Worm (Caenorhabditis elegans) whole organism, late embryonic: ENCODE data around the gene aakb-1.

Experiments
- C08G9.2 ChIP-seq: sonication (generic microtip); optimal IDR thresholded peaks from 2 replicates; lab custom pipeline; 2016; ENCODE audit warnings: mild to moderate bottlenecking, missing genetic modification characterization, moderate library complexity, missing compliant biosample characterization
- C38D4.7 ChIP-seq: fragments of 200-800 bp; sonication (Bioruptor generic); optimal IDR thresholded peaks from 2 replicates; lab custom pipeline; 2018; ENCODE audit warnings: mild to moderate bottlenecking, missing genetic modification characterization, moderate library complexity, missing compliant biosample characterization
- F13H6.1 ChIP-seq: sonication (generic microtip); optimal IDR thresholded peaks from 2 replicates; lab custom pipeline; 2016; ENCODE audit warnings: missing genetic modification characterization, missing compliant biosample characterization
- K02D7.2 ChIP-seq: sonication (generic microtip); optimal IDR thresholded peaks from 2 replicates; lab custom pipeline; 2017; ENCODE audit warnings: mild to moderate bottlenecking, missing genetic modification characterization, missing compliant biosample characterization
- K09A11.1 ChIP-seq: sonication (generic microtip); optimal IDR thresholded peaks from 2 replicates; lab custom pipeline; 2017; ENCODE audit warnings: antibody characterized with exemption, mild to moderate bottlenecking, missing genetic modification characterization, missing compliant biosample characterization; ENCODE audit not compliant: insufficient read depth
- ahr-1 ChIP-seq: sonication (generic microtip); optimal IDR thresholded peaks from 2 replicates; lab custom pipeline; 2016; ENCODE audit warnings: missing genetic modification characterization, missing compliant biosample characterization
- ceh-14 ChIP-seq: sonication (generic microtip); optimal IDR thresholded peaks from 2 replicates; lab custom pipeline; 2016; ENCODE audit warnings: missing genotype, missing genetic modification characterization, missing compliant biosample characterization
- ceh-18 ChIP-seq: sonication (generic microtip); optimal IDR thresholded peaks from 2 replicates; lab custom pipeline; 2016; ENCODE audit warnings: missing genetic modification characterization, missing compliant biosample characterization
- ceh-2 ChIP-seq: sonication (generic microtip); optimal IDR thresholded peaks from 2 replicates; lab custom pipeline; 2016; ENCODE audit warnings: missing genotype, missing genetic modification characterization, missing compliant biosample characterization
- ceh-22 ChIP-seq: sonication (generic microtip); optimal IDR thresholded peaks from 2 replicates; lab custom pipeline; 2017; ENCODE audit warnings: missing biosample characterization, missing genetic modification characterization
- ceh-30 ChIP-seq: fragments of 150-350 bp; optimal IDR thresholded peaks from 2 replicates; lab custom pipeline; 2014; ENCODE audit warnings: missing biosample characterization, missing genetic modification characterization
- ceh-31 ChIP-seq: sonication (generic microtip); optimal IDR thresholded peaks from 2 replicates; lab custom pipeline; 2016; ENCODE audit warnings: missing genetic modification characterization, missing compliant biosample characterization
- ceh-34 ChIP-seq: sonication (generic microtip); optimal IDR thresholded peaks from 2 replicates; lab custom pipeline; 2016; ENCODE audit warnings: mild to moderate bottlenecking, missing genetic modification characterization, missing compliant biosample characterization
- ceh-45 ChIP-seq: fragments of 200-800 bp; sonication (Bioruptor generic); IDR thresholded peaks from 2 replicates; pipeline ENCODE4 v1.3.6; 2022; ENCODE audit warnings: missing genetic modification reagents, missing genetic modification characterization, missing compliant biosample characterization
- ceh-48 ChIP-seq: sonication (generic microtip); optimal IDR thresholded peaks from 2 replicates; lab custom pipeline; 2016; ENCODE audit warnings: missing genetic modification characterization, inconsistent platforms, missing compliant biosample characterization
- dmd-4 ChIP-seq: sonication (generic microtip); optimal IDR thresholded peaks from 2 replicates; lab custom pipeline; 2016; ENCODE audit warnings: borderline replicate concordance, missing genetic modification characterization, missing compliant biosample characterization
- dve-1 ChIP-seq: sonication (generic microtip); optimal IDR thresholded peaks from 2 replicates; lab custom pipeline; 2017; ENCODE audit warnings: antibody characterized with exemption, mild to moderate bottlenecking, missing genetic modification characterization, missing compliant biosample characterization
- elt-4 ChIP-seq: sonication (generic microtip); optimal IDR thresholded peaks from 2 replicates; lab custom pipeline; 2016; ENCODE audit warnings: missing genetic modification characterization, missing compliant biosample characterization
- fkh-10 ChIP-seq: fragments of 150-350 bp; optimal IDR thresholded peaks from 2 replicates; lab custom pipeline; 2014; ENCODE audit warnings: missing biosample characterization, missing genetic modification reagents, missing genetic modification characterization
- hlh-30 ChIP-seq: sonication (generic microtip); optimal IDR thresholded peaks from 2 replicates; lab custom pipeline; 2017; ENCODE audit warnings: antibody characterized with exemption, missing genetic modification characterization, missing compliant biosample characterization; ENCODE audit not compliant: insufficient read depth
- hlh-8 ChIP-seq: sonication (generic microtip); optimal IDR thresholded peaks from 2 replicates; lab custom pipeline; 2016; ENCODE audit warnings: missing genotype, missing genetic modification characterization, missing compliant biosample characterization
- lin-11 ChIP-seq: fragments of 200-800 bp; sonication (Bioruptor generic); optimal IDR thresholded peaks from 2 replicates; lab custom pipeline; 2018; ENCODE audit warnings: mild to moderate bottlenecking, missing genetic modification characterization, missing compliant biosample characterization
- mec-3 ChIP-seq: sonication (generic microtip); optimal IDR thresholded peaks from 2 replicates; lab custom pipeline; 2016; ENCODE audit warnings: borderline replicate concordance, missing genetic modification characterization, missing compliant biosample characterization
- nfya-1 ChIP-seq: sonication (generic microtip); optimal IDR thresholded peaks from 2 replicates; lab custom pipeline; 2017; ENCODE audit warnings: missing genetic modification characterization, mild to moderate bottlenecking, missing compliant biosample characterization, antibody characterized with exemption, moderate library complexity
- nhr-232 ChIP-seq: sonication (generic microtip); optimal IDR thresholded peaks from 2 replicates; lab custom pipeline; 2016; ENCODE audit warnings: missing genetic modification characterization, missing compliant biosample characterization
- pat-9 ChIP-seq: fragments of 200-800 bp; sonication (Bioruptor generic); optimal IDR thresholded peaks from 2 replicates; lab custom pipeline; 2018; ENCODE audit warnings: mild to moderate bottlenecking, missing genetic modification characterization, moderate library complexity, missing compliant biosample characterization
- pax-1 ChIP-seq: fragments of 150-350 bp; optimal IDR thresholded peaks from 2 replicates; lab custom pipeline; 2014; ENCODE audit warnings: missing biosample characterization, missing genetic modification characterization
- pha-4 ChIP-seq: fragments of 150-350 bp; optimal IDR thresholded peaks from 2 replicates; lab custom pipeline; 2018; ENCODE audit warnings: missing biosample characterization, missing genetic modification reagents, missing genetic modification characterization
- pros-1 ChIP-seq: fragments of 150-350 bp; optimal IDR thresholded peaks from 2 replicates; lab custom pipeline; 2014; ENCODE audit warnings: missing biosample characterization, missing genetic modification reagents, missing genetic modification characterization
- rnt-1 ChIP-seq: sonication (generic microtip); optimal IDR thresholded peaks from 2 replicates; lab custom pipeline; 2016; ENCODE audit warnings: missing genetic modification characterization, missing compliant biosample characterization
- sdc-2 ChIP-seq: sonication (generic microtip); optimal IDR thresholded peaks from 2 replicates; lab custom pipeline; 2016; ENCODE audit warnings: missing genotype, missing genetic modification characterization, missing compliant biosample characterization
- sox-2 ChIP-seq: fragments of 200-800 bp; sonication (Bioruptor generic); IDR thresholded peaks from 2 replicates; pipeline ENCODE4 v1.3.6; 2022; ENCODE audit warnings: missing genetic modification reagents, missing genetic modification characterization, missing compliant biosample characterization
- syd-9 ChIP-seq: sonication (generic microtip); optimal IDR thresholded peaks from 2 replicates; lab custom pipeline; 2016; ENCODE audit warnings: mild to moderate bottlenecking, missing genetic modification characterization, moderate library complexity, missing compliant biosample characterization
- tbx-2 ChIP-seq: sonication (generic microtip); optimal IDR thresholded peaks from 2 replicates; lab custom pipeline; 2016; ENCODE audit warnings: missing genetic modification characterization, missing compliant biosample characterization
- ttx-3 ChIP-seq: sonication (generic microtip); optimal IDR thresholded peaks from 2 replicates; lab custom pipeline; 2016; ENCODE audit warnings: missing genetic modification reagents, missing genetic modification characterization, missing compliant biosample characterization
- unc-3 ChIP-seq, 2 experiments: fragments of 200-800 bp in 1 of 2; sonication (Bioruptor generic) in 1 of 2; sonication (generic microtip) in 1 of 2; conservative IDR thresholded peaks in 1 of 2; optimal IDR thresholded peaks in 1 of 2; 2 replicates each; pipeline versions ENCODE4 v1.3.6 to Lab custom; 2016 to 2022; ENCODE audit warnings: missing compliant biosample characterization in 2 of 2, missing genetic modification characterization in 2 of 2, missing genetic modification reagents in 1 of 2
- unc-42 ChIP-seq: sonication (generic microtip); optimal IDR thresholded peaks from 2 replicates; lab custom pipeline; 2016; ENCODE audit warnings: missing genotype, missing genetic modification characterization, missing compliant biosample characterization
- unc-55 ChIP-seq: sonication (generic microtip); optimal IDR thresholded peaks from 2 replicates; lab custom pipeline; 2017; ENCODE audit warnings: missing biosample characterization, missing genetic modification reagents, missing genetic modification characterization
- unc-86 ChIP-seq: sonication (generic microtip); optimal IDR thresholded peaks from 2 replicates; lab custom pipeline; 2016; ENCODE audit warnings: missing genetic modification characterization, missing compliant biosample characterization
- zip-5 ChIP-seq: sonication (generic microtip); optimal IDR thresholded peaks from 2 replicates; lab custom pipeline; 2016; ENCODE audit warnings: missing genetic modification characterization, missing compliant biosample characterization

The aakb-1 gene

ce11 chrX:13746661-13747365, 8.8 kb upstream of the aakb-1 start, which contains the start of gene nhr-71:
TSS of gene nhr-71 (plus strand) at chrX:13747315.
- TF ChIP-seq pros-1 (no peak), tbx-2 (tag; lab: Kevin White, UChicago) (peak; percentile 31)

ce11 chrX:13747997-13748396, 7.6 kb upstream of the aakb-1 start:
- TF ChIP-seq ceh-34 (no peak), lin-11 (no peak), pax-1 (no peak), K09A11.1 (tag; lab: Kevin White, UChicago) (no peak), ceh-48 (tag; lab: Kevin White, UChicago) (no peak), ceh-22 (no peak), C38D4.7 (GFP tag; lab: Kevin White, UChicago) (no peak), syd-9 (no peak), nhr-232 (no peak), pat-9 (tag; lab: Kevin White, UChicago) (no peak), ceh-31 (tag; lab: Kevin White, UChicago) (no peak), tbx-2 (tag; lab: Kevin White, UChicago) (no peak)

ce11 chrX:13752822-13753581, 2.6 kb upstream of the aakb-1 start:
- TF ChIP-seq nfya-1 (peak; percentile 2), ceh-45 (GFP tag; lab: Robert Waterston, UW) (no peak)
- TF ChIP-seq, all 69 proteins: peak for 1

ce11 chrX:13754498-13754897, 1.1 kb upstream of the aakb-1 start:
- TF ChIP-seq C08G9.2 (tag; lab: Kevin White, UChicago) (no peak), pat-9 (tag; lab: Kevin White, UChicago) (no peak), F13H6.1 (tag; lab: Kevin White, UChicago) (no peak), rnt-1 (tag; lab: Kevin White, UChicago) (no peak), ceh-34 (no peak), hlh-8 (tag; lab: Kevin White, UChicago) (no peak), pax-1 (no peak), syd-9 (peak; percentile 3), ceh-30 (tag; lab: Kevin White, UChicago) (no peak), pha-4 (tag; lab: Kevin White, UChicago) (no peak), ceh-48 (tag; lab: Kevin White, UChicago) (no peak), dmd-4 (tag; lab: Kevin White, UChicago) (no peak), unc-86 (tag; lab: Kevin White, UChicago) (no peak), zip-5 (no peak), fkh-10 (no peak), lin-11 (no peak), ahr-1 (tag; lab: Kevin White, UChicago) (no peak), sdc-2 (no peak), ceh-18 (tag; lab: Kevin White, UChicago) (peak; percentile 46), sox-2 (no peak), unc-55 (no peak), hlh-30 (tag; lab: Kevin White, UChicago) (peak; percentile 17), unc-42 (tag; lab: Kevin White, UChicago) (peak; percentile 42), K02D7.2 (tag; lab: Kevin White, UChicago) (no peak), nhr-232 (no peak), mec-3 (tag; lab: Kevin White, UChicago) (no peak), ttx-3 (tag; lab: Kevin White, UChicago) (no peak), elt-4 (tag; lab: Kevin White, UChicago) (no peak), unc-3 (GFP tag; conservative IDR thresholded peaks at IDR 0.05; lab: Robert Waterston, UW) (no peak), unc-3 (tag; optimal IDR thresholded peaks at IDR 0.05; lab: Kevin White, UChicago) (no peak), ceh-2 (no peak), ceh-14 (no peak), dve-1 (tag; lab: Kevin White, UChicago) (no peak)
- TF ChIP-seq, all 69 proteins: peak for 4
